Fruit fly (Drosophila melanogaster) whole organism, adult: Measurements from ENCODE around the gene Swt1.

Experiments
- CG12768 ChIP-seq: fragments of 200-800 bp; sonication (Bioruptor generic); optimal IDR thresholded peaks from 2 replicates; lab custom pipeline; 2017; ENCODE audit warnings: missing biosample characterization, missing genetic modification characterization, mild to moderate bottlenecking, moderate library complexity, missing genetic modification reagents
- CG14711 ChIP-seq: fragments of 200-800 bp; sonication (Bioruptor generic); optimal IDR thresholded peaks from 2 replicates; lab custom pipeline; 2018; ENCODE audit warnings: missing biosample characterization, mild to moderate bottlenecking, missing genetic modification characterization, moderate library complexity
- CG1620 ChIP-seq: fragments of 200-800 bp; sonication (Bioruptor generic); optimal IDR thresholded peaks from 2 replicates; lab custom pipeline; 2016; ENCODE audit warnings: missing biosample characterization, missing genetic modification characterization
- CG7101 ChIP-seq: fragments of 200-800 bp; sonication (Bioruptor generic); optimal IDR thresholded peaks from 2 replicates; lab custom pipeline; 2018; ENCODE audit warnings: missing biosample characterization, mild to moderate bottlenecking, missing genetic modification characterization, moderate library complexity
- cic ChIP-seq: fragments of 200-800 bp; sonication (Bioruptor generic); optimal IDR thresholded peaks from 2 replicates; lab custom pipeline; 2017; ENCODE audit warnings: missing biosample characterization, mild to moderate bottlenecking, missing genetic modification characterization, moderate library complexity
- cnc ChIP-seq, 2 experiments: fragments of >200 bp; optimal IDR thresholded peaks; 2 replicates each; lab custom pipeline; 2017

DNA sequence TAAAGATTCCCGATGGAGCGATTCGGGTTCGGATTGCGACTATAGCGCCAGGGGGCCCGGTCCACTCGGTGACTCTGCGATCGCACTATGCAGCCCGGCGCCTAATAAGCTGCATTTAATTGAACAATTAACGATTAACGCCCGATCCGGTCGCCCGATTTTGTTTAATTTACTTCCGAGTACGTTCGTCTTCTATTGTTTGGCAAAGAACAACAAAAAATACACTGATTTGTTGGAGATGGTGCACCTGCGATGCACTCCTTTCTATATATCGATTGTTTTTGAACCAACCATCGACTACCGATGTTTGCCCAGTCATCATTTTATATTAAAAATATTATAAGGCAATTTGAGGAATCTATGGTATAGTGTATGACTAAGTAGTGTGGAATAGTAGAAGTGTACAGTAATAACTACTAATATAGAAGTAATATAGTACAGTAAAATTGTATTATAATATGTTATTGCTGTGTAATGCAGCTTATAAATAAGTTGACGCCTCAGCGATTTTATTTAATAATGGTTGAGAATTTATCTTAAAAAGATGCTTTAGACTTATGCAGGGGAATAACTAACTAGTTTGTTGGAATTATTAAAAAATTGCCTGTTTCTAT, 10.9 kb upstream of the Swt1 start, which contains the start of gene Mvb12:
- TF ChIP-seq CG14711 (tag; lab: Kevin White, UChicago) (no peak), cnc (optimal IDR thresholded peaks at IDR 0.05; lab: Kevin White, UChicago) (peak in 1 of 2 experiments; percentile 72), CG7101 (tag; lab: Kevin White, UChicago) (peak; percentile 25), CG12768 (GFP tag; lab: Kevin White, UChicago) (no peak), cic (GFP tag; lab: Kevin White, UChicago) (no peak), CG1620 (GFP tag; lab: Kevin White, UChicago) (peak; percentile 31)
